Worm (Caenorhabditis elegans): ENCODE data around the gene tra-3.
"Not testable (repeated sequence)": the region's sequence is repeated elsewhere in the genome, so short reads cannot be mapped to it uniquely, and the experiment has no call there.

tra-3 gene

ce11 chrIV:14444077-14444476, at the start of gene tra-3:
Gene tra-3 (minus strand): TSS chrIV:14444183.
- no peak for TF ChIP-seq unc-62 (GFP tag; optimal IDR thresholded peaks at IDR 0.05)

ce11 chrIV:14491135-14491534, 47.2 kb upstream of the tra-3 start:
- no peak for TF ChIP-seq unc-62 (GFP tag; optimal IDR thresholded peaks at IDR 0.05)

ce11 chrIV:14483427-14483826, 39.4 kb upstream of the tra-3 start:
- TF ChIP-seq unc-62 (GFP tag; optimal IDR thresholded peaks at IDR 0.05) = no peak

ce11 chrIV:14481984-14482383, 38.0 kb upstream of the tra-3 start, which contains the start of gene Y57G11A.4:
Gene Y57G11A.4 (plus strand): TSS chrIV:14482284.
- no peak for TF ChIP-seq unc-62 (GFP tag; optimal IDR thresholded peaks at IDR 0.05)

- no peak for TF ChIP-seq unc-62 (GFP tag; optimal IDR thresholded peaks at IDR 0.05)
Observed at ce11 chrIV:14469013-14469412, 25.0 kb upstream of the tra-3 start.

- no peak for TF ChIP-seq unc-62 (GFP tag; optimal IDR thresholded peaks at IDR 0.05)
Observed at ce11 chrIV:14466837-14467236, 22.9 kb upstream of the tra-3 start.

ce11 chrIV:14466048-14466447, 22.1 kb upstream of the tra-3 start:
- TF ChIP-seq unc-62 (GFP tag; optimal IDR thresholded peaks at IDR 0.05) = no peak

- TF ChIP-seq unc-62 (GFP tag; optimal IDR thresholded peaks at IDR 0.05) = no peak
Observed at ce11 chrIV:14464065-14464567, 20.1 kb upstream of the tra-3 start, which contains the start of gene dld-1. Gene dld-1 (plus strand): TSS chrIV:14464517.

ce11 chrIV:14456667-14457066, 12.7 kb upstream of the tra-3 start, which contains the start of gene nspg-9:
Gene nspg-9 (plus strand): TSS chrIV:14456900.
- TF ChIP-seq unc-62 (GFP tag; optimal IDR thresholded peaks at IDR 0.05) = no peak

ce11 chrIV:14445191-14445795, 1.3 kb upstream of the tra-3 start:
- TF ChIP-seq unc-62 (GFP tag; optimal IDR thresholded peaks at IDR 0.05) = no peak

- TF ChIP-seq unc-62 (GFP tag; optimal IDR thresholded peaks at IDR 0.05) = no peak
Observed at ce11 chrIV:14437391-14437790, 6.6 kb downstream of the tra-3 start.

- TF ChIP-seq unc-62 (GFP tag; optimal IDR thresholded peaks at IDR 0.05) = no peak
Observed at ce11 chrIV:14435902-14436301, 8.1 kb downstream of the tra-3 start.

ce11 chrIV:14430853-14431252, 13.1 kb downstream of the tra-3 start, which contains the start of gene F55B11.4:
Gene F55B11.4 (minus strand): TSS chrIV:14430920.
- no peak for TF ChIP-seq unc-62 (GFP tag; optimal IDR thresholded peaks at IDR 0.05)

- not testable (repeated sequence) for TF ChIP-seq unc-62 (GFP tag; optimal IDR thresholded peaks at IDR 0.05)
Observed at ce11 chrIV:14427395-14427794, 16.6 kb downstream of the tra-3 start, which contains the start of gene F55B11.5. Gene F55B11.5 (plus strand): TSS chrIV:14427695.

- no peak for TF ChIP-seq unc-62 (GFP tag; optimal IDR thresholded peaks at IDR 0.05)
Observed at ce11 chrIV:14424396-14424795, 19.6 kb downstream of the tra-3 start, which contains the start of gene F55B11.3. Gene F55B11.3 (plus strand): TSS chrIV:14424696.

ce11 chrIV:14423194-14423593, 20.8 kb downstream of the tra-3 start, which contains the start of gene F55B11.2:
Gene F55B11.2 (minus strand): TSS chrIV:14423294.
- no peak for TF ChIP-seq unc-62 (GFP tag; optimal IDR thresholded peaks at IDR 0.05)

ce11 chrIV:14421938-14422337, 22.0 kb downstream of the tra-3 start, which contains the start of gene F55B11.7:
Gene F55B11.7 (minus strand): TSS chrIV:14422038.
- TF ChIP-seq unc-62 (GFP tag; optimal IDR thresholded peaks at IDR 0.05) = no peak
